Worm (Caenorhabditis elegans) whole organism, L4 larva: ENCODE data around the gene tbc-17.

Experiments used
- R02D3.7 ChIP-seq: fragments of 150-350 bp; sonication (generic microtip); optimal IDR thresholded peaks from 3 replicates; lab custom pipeline; 2014; ENCODE audit warnings: missing biosample characterization, missing genetic modification characterization
- Y5F2A.4 ChIP-seq: fragments of 200-800 bp; sonication (Bioruptor generic); optimal IDR thresholded peaks from 2 replicates; lab custom pipeline; 2018; ENCODE audit warnings: mild to moderate bottlenecking, missing genetic modification characterization, missing compliant biosample characterization
- dve-1 ChIP-seq: sonication (generic microtip); optimal IDR thresholded peaks from 2 replicates; lab custom pipeline; 2017; ENCODE audit warnings: antibody characterized with exemption, mild to moderate bottlenecking, missing genetic modification characterization, missing compliant biosample characterization; ENCODE audit not compliant: insufficient read depth
- hlh-30 ChIP-seq: sonication (generic microtip); optimal IDR thresholded peaks from 2 replicates; lab custom pipeline; 2017; ENCODE audit warnings: antibody characterized with exemption, mild to moderate bottlenecking, missing genetic modification characterization, missing compliant biosample characterization; ENCODE audit not compliant: insufficient read depth
- lim-7 ChIP-seq: fragments of 200-800 bp; sonication (Bioruptor generic); IDR thresholded peaks from 2 replicates; pipeline ENCODE4 v1.3.6; 2022; ENCODE audit warnings: missing genetic modification characterization, missing compliant biosample characterization
- lin-39 ChIP-seq: fragments of 150-350 bp; optimal IDR thresholded peaks from 2 replicates; lab custom pipeline; 2014; ENCODE audit warnings: missing biosample characterization, missing genetic modification reagents, missing genetic modification characterization
- lir-3 ChIP-seq: sonication (generic microtip); optimal IDR thresholded peaks from 2 replicates; lab custom pipeline; 2016; ENCODE audit warnings: mild to moderate bottlenecking, missing genetic modification characterization, missing compliant biosample characterization
- pha-4 ChIP-seq, 2 experiments: fragments of 150-350 bp in 1 of 2; fragments of 200-800 bp in 1 of 2; sonication (Bioruptor generic) in 1 of 2; IDR thresholded peaks in 1 of 2; optimal IDR thresholded peaks in 1 of 2; 2 replicates each; pipeline versions ENCODE4 v1.3.6 to Lab custom; 2014 to 2022; ENCODE audit warnings: missing genetic modification characterization in 2 of 2, missing genetic modification reagents in 2 of 2, missing biosample characterization in 1 of 2, missing compliant biosample characterization in 1 of 2
- spr-3 ChIP-seq: fragments of 200-800 bp; sonication (Bioruptor generic); optimal IDR thresholded peaks from 2 replicates; lab custom pipeline; 2018; ENCODE audit warnings: mild to moderate bottlenecking, missing genetic modification characterization, missing compliant biosample characterization
- tra-1 ChIP-seq: fragments of 200-800 bp; sonication (Bioruptor generic); IDR thresholded peaks from 2 replicates; pipeline ENCODE4 v1.3.6; 2022; ENCODE audit warnings: missing genetic modification reagents, missing genetic modification characterization, missing compliant biosample characterization
- unc-130 ChIP-seq: sonication (generic microtip); optimal IDR thresholded peaks from 2 replicates; lab custom pipeline; 2016; ENCODE audit warnings: missing genetic modification reagents, missing genetic modification characterization, missing compliant biosample characterization
- unc-62 ChIP-seq, 3 experiments: fragments of 150-350 bp in 1 of 3; sonication (generic microtip); optimal IDR thresholded peaks in 2 of 3; peaks in 1 of 3; 1 replicate in 1 of 3; 2 replicates in 2 of 3; lab custom pipeline; 2014 to 2017; ENCODE audit warnings: missing biosample characterization in 3 of 3, missing genetic modification characterization in 3 of 3, missing genetic modification reagents in 3 of 3, missing genotype in 1 of 3

DNA sequence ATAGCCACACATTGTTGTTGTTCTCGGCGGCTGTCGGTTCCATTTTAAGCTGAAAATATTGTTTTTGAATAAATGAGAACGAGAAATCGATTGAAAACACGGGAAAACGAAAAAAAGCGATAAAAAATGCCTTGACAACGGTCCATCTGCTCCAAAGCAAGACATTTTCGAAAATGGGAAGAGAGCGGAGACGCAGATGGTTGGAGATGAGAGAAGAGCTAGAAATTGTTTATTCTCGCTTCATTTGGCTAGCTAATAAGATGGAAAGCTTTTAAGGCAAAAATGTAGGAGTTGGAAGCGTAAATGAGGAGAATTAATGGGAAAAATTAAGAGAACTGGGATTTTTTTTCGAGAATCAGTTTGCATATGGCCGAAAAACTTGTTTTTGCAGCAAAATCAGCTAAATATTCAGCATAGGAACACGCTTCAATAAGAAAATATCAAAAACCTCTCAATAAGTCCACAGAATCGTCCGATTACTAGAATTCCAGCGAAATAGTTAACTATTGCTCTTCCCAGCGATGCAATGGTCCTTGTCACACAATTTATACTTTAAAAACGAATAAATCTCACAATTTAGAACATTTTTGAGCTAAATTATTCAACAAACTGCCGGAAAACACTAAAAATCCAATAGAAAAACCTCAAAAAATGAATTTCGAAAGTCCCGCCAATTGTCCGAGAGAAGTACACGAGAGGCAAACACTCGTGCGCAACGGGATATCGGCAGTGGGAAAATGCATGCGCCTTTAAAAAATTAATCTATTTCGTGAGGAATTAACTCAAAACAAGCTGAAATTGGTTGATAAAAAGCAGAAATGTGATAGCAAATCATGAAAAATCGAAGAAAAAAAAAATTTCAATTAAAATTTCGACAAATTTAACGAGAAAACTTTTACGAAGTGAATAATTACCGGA, 44.3 kb downstream of the tbc-17 start, which contains the start of gene pisy-1:
- TF ChIP-seq unc-62 (GFP tag; optimal IDR thresholded peaks at IDR 0.05 in 1 of 2; lab: Kevin White, UChicago) (peak in 1 of 2 experiments; percentile 2), unc-62 (tag; optimal IDR thresholded peaks at IDR 0.05; lab: Kevin White, UChicago) (no peak), spr-3 (GFP tag; lab: Kevin White, UChicago) (no peak), lim-7 (no peak), hlh-30 (peak; percentile 90), lin-39 (tag; lab: Kevin White, UChicago) (no peak), dve-1 (tag; lab: Kevin White, UChicago) (peak; percentile 51), pha-4 (GFP tag; IDR thresholded peaks at IDR 0.05; lab: Robert Waterston, UW) (no peak), pha-4 (tag; optimal IDR thresholded peaks at IDR 0.05; lab: Kevin White, UChicago) (no peak), R02D3.7 (tag; lab: Kevin White, UChicago) (no peak), Y5F2A.4 (GFP tag; lab: Kevin White, UChicago) (no peak), tra-1 (GFP tag; lab: Robert Waterston, UW) (no peak), lir-3 (tag; lab: Kevin White, UChicago) (no peak), unc-130 (GFP tag; lab: Kevin White, UChicago) (no peak)
